Fruit fly (Drosophila melanogaster) whole organism: ENCODE data around the gene flip.

Experiments
- CG8478 ChIP-seq: fragments of >200 bp; optimal IDR thresholded peaks from 2 replicates; lab custom pipeline; 2018; ENCODE audit warnings: inconsistent platforms
- Dll ChIP-seq: fragments of >200 bp; optimal IDR thresholded peaks from 2 replicates; lab custom pipeline; 2017
- EcR ChIP-seq, 2 experiments: fragments of >200 bp; optimal IDR thresholded peaks; 2 replicates each; lab custom pipeline; 2017; ENCODE audit warnings: missing biosample characterization in 2 of 2, missing genetic modification characterization in 2 of 2, missing genetic modification reagents in 2 of 2
- psq ChIP-seq: fragments of >200 bp; optimal IDR thresholded peaks from 2 replicates; lab custom pipeline; 2017

DNA sequence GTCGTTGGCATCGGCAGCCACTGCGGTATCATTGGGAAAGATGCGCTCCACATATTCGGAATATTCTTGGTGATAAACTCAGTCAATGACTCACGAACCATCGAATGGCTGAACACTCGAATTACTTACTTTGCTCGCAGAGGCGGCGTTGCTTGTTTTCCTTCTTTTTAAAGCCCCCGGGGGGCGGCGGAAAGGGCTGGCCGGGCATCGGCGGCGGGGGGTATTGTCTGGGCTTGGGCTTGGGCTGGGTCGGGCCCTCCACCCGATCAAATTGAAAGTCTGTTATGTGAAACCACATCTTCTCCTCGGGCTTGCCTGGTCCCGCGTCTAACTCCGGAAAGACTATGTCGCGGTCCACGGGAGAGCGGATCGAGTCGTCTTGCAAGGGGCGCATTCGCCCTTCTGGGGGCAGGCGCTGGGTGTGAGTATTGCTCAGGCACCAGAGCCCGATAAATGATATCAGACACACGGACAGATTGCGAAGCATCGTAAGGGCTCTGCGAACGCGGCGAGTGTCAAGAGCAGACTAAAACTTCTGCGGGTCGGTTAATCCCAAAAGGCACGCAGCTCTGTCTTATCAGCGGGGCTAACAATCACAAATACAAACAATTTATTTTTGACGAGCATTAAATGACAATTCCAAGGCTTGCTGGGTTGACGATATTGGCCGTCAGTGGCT is 35.4 kb downstream of the flip start, which contains the start of gene CG14642:
- no peak for TF ChIP-seq CG8478 (lab: Kevin White, UChicago)
- TF ChIP-seq psq (lab: Kevin White, UChicago) = no peak
- no peak for TF ChIP-seq Dll (lab: Kevin White, UChicago)
- no peak for TF ChIP-seq EcR (GFP tag; optimal IDR thresholded peaks at IDR 0.05; lab: Kevin White, UChicago)
